Fruit fly (Drosophila melanogaster): ENCODE data around the gene CG34377.

CG34377 gene

dm6 chr3R:22362218-22362907, 38.5 kb upstream of the CG34377 start, which contains the start of the genes JMJD6, CG7071 and Muted (continued):
- TF ChIP-seq ab (GFP tag; optimal IDR thresholded peaks at IDR 0.05) (peak; percentile 70), fd64A (GFP tag; optimal IDR thresholded peaks at IDR 0.05) (peak; percentile 26), CG43689 (GFP tag; IDR thresholded peaks at IDR 0.05) (no peak; the same call in 1 of the 2 replicates), pzg (GFP tag; optimal IDR thresholded peaks at IDR 0.05) (peak; percentile 79), ac (GFP tag; optimal IDR thresholded peaks at IDR 0.05) (peak; percentile 52), Gug (GFP tag; IDR thresholded peaks at IDR 0.05) (peak; percentile 87), mam (GFP tag; optimal IDR thresholded peaks at IDR 0.05) (peak; percentile 93), Awh (GFP tag; IDR thresholded peaks at IDR 0.05) (peak; percentile 85), repo (GFP tag; optimal IDR thresholded peaks at IDR 0.05) (peak; percentile 70), CG1233 (GFP tag; optimal IDR thresholded peaks at IDR 0.05) (peak; percentile 87), CG31365 (tag; optimal IDR thresholded peaks at IDR 0.05) (peak; percentile 30), Ssrp (tag; optimal IDR thresholded peaks at IDR 0.05) (peak; percentile 88), inv (GFP tag; IDR thresholded peaks at IDR 0.05; ENCODE audit: partially characterized antibody) (peak; percentile 74), Rfx (GFP tag; IDR thresholded peaks at IDR 0.05) (peak; percentile 95), CG14710 (tag; optimal IDR thresholded peaks at IDR 0.05) (peak; percentile 94), ATbp (GFP tag; optimal IDR thresholded peaks at IDR 0.05) (peak; percentile 73), CG15011 (GFP tag; optimal IDR thresholded peaks at IDR 0.05) (peak; percentile 71), gt (GFP tag; IDR thresholded peaks at IDR 0.05) (peak; percentile 73), chn (GFP tag; optimal IDR thresholded peaks at IDR 0.05) (peak; percentile 93), Dref (GFP tag; IDR thresholded peaks at IDR 0.05) (peak; percentile 43), HmgD (GFP tag; optimal IDR thresholded peaks at IDR 0.05) (peak; percentile 78), CG15696 (tag; optimal IDR thresholded peaks at IDR 0.05) (peak; percentile 95), B-H1 (GFP tag; IDR thresholded peaks at IDR 0.05) (peak; percentile 86), wdn (GFP tag; IDR thresholded peaks at IDR 0.05) (peak; percentile 84), Oaz (GFP tag; IDR thresholded peaks at IDR 0.05) (peak; percentile 88), sna (GFP tag; IDR thresholded peaks at IDR 0.05; ENCODE audit: partially characterized antibody) (peak; percentile 91), bigmax (GFP tag; optimal IDR thresholded peaks at IDR 0.05) (no peak), ato (GFP tag; IDR thresholded peaks at IDR 0.05; ENCODE audit: partially characterized antibody) (peak; percentile 58; the same call in 1 of the 2 replicates), so (GFP tag; IDR thresholded peaks at IDR 0.05) (peak; percentile 90), CG3995 (GFP tag; optimal IDR thresholded peaks at IDR 0.05) (peak; percentile 71), unpg (GFP tag; optimal IDR thresholded peaks at IDR 0.05) (peak; percentile 92), CG4424 (GFP tag; optimal IDR thresholded peaks at IDR 0.05) (peak; percentile 94), CG18262 (tag; optimal IDR thresholded peaks at IDR 0.05) (peak; percentile 76), CG14965 (GFP tag; optimal IDR thresholded peaks at IDR 0.05; ENCODE audit: borderline replicate concordance) (no peak), CG11723 (GFP tag; optimal IDR thresholded peaks at IDR 0.05) (peak; percentile 84), CG6813 (GFP tag; optimal IDR thresholded peaks at IDR 0.05) (peak; percentile 32), bowl (GFP tag; IDR thresholded peaks at IDR 0.05) (peak; percentile 67; the same call in 1 of the 2 replicates), CG6254 (GFP tag; optimal IDR thresholded peaks at IDR 0.05) (peak; percentile 62), CG3163 (GFP tag; optimal IDR thresholded peaks at IDR 0.05) (peak; percentile 33), row (GFP tag; IDR thresholded peaks at IDR 0.05) (peak; percentile 98), Jarid2 (GFP tag; optimal IDR thresholded peaks at IDR 0.05) (peak; percentile 41), CG6175 (GFP tag; IDR thresholded peaks at IDR 0.05) (peak; percentile 81)
